Fruit fly (Drosophila melanogaster): ENCODE measurements around the gene Sems.

dm6 chr3L:20990231-20990630 is 33.7 kb upstream of the Sems start:
- TF ChIP-seq h (GFP tag; optimal IDR thresholded peaks at IDR 0.05) (no peak), OdsH (GFP tag; optimal IDR thresholded peaks at IDR 0.05) (peak; percentile 38), Sp1 (GFP tag; optimal IDR thresholded peaks at IDR 0.05) (peak; percentile 49), Hr78 (GFP tag; optimal IDR thresholded peaks at IDR 0.05) (no peak), Dfd (GFP tag; optimal IDR thresholded peaks at IDR 0.05) (no peak), CG9705 (GFP tag; optimal IDR thresholded peaks at IDR 0.05) (no peak), usp (GFP tag; optimal IDR thresholded peaks at IDR 0.05) (no peak), psq (GFP tag; optimal IDR thresholded peaks at IDR 0.05) (peak; percentile 42), CrebA (GFP tag; optimal IDR thresholded peaks at IDR 0.05; ENCODE audit: borderline replicate concordance) (no peak)
